Worm (Caenorhabditis elegans) whole organism, L3 larva: ENCODE data around the gene col-141.

Experiments
- ZK546.5 ChIP-seq: sonication (generic microtip); optimal IDR thresholded peaks from 2 replicates; lab custom pipeline; 2017; ENCODE audit warnings: missing biosample characterization, missing genetic modification characterization
- aly-2 ChIP-seq: fragments of 150-350 bp; optimal IDR thresholded peaks from 2 replicates; lab custom pipeline; 2014; ENCODE audit warnings: missing biosample characterization, missing genetic modification characterization
- ama-1 ChIP-seq: fragments of 150-350 bp; optimal IDR thresholded peaks from 2 replicates; lab custom pipeline; 2018
- ceh-16 ChIP-seq: sonication (generic microtip); optimal IDR thresholded peaks from 2 replicates; lab custom pipeline; 2017; ENCODE audit warnings: missing biosample characterization, missing genetic modification characterization
- ceh-28 ChIP-seq: fragments of 150-350 bp; optimal IDR thresholded peaks from 2 replicates; lab custom pipeline; 2014; ENCODE audit warnings: missing biosample characterization, missing genetic modification reagents, missing genetic modification characterization
- ceh-82 ChIP-seq: fragments of 150-350 bp; optimal IDR thresholded peaks from 2 replicates; lab custom pipeline; 2014; ENCODE audit warnings: missing biosample characterization, missing genetic modification characterization
- ceh-9 ChIP-seq: sonication (generic microtip); optimal IDR thresholded peaks from 2 replicates; lab custom pipeline; 2018; ENCODE audit warnings: missing biosample characterization, missing genetic modification characterization
- egl-27 ChIP-seq: sonication (generic microtip); optimal IDR thresholded peaks from 4 replicates; lab custom pipeline; 2017; ENCODE audit warnings: missing biosample characterization, missing genetic modification reagents, missing genetic modification characterization
- elt-1 ChIP-seq: fragments of 150-350 bp; optimal IDR thresholded peaks from 2 replicates; lab custom pipeline; 2014; ENCODE audit warnings: missing biosample characterization, missing genetic modification characterization
- elt-3 ChIP-seq, 3 experiments: fragments of 150-350 bp in 1 of 3; sonication (generic microtip) in 2 of 3; optimal IDR thresholded peaks; 2 replicates in 2 of 3; 4 replicates in 1 of 3; lab custom pipeline; 2014 to 2017; ENCODE audit warnings: missing biosample characterization in 3 of 3, missing genetic modification characterization in 3 of 3
- eor-1 ChIP-seq, 2 experiments: fragments of 150-350 bp; optimal IDR thresholded peaks; 2 replicates each; lab custom pipeline; 2014 to 2018; ENCODE audit warnings: missing biosample characterization in 2 of 2, missing genetic modification characterization in 2 of 2
- fkh-10 ChIP-seq: sonication (generic microtip); optimal IDR thresholded peaks from 2 replicates; lab custom pipeline; 2017; ENCODE audit warnings: missing biosample characterization, missing genetic modification reagents, missing genetic modification characterization
- fkh-2 ChIP-seq: fragments of 150-350 bp; optimal IDR thresholded peaks from 2 replicates; lab custom pipeline; 2014; ENCODE audit warnings: missing biosample characterization, missing genetic modification reagents, missing genetic modification characterization
- fos-1 ChIP-seq: fragments of 150-350 bp; optimal IDR thresholded peaks from 2 replicates; lab custom pipeline; 2014; ENCODE audit warnings: missing biosample characterization, missing genetic modification characterization
- hmg-11 ChIP-seq: sonication (generic microtip); optimal IDR thresholded peaks from 2 replicates; lab custom pipeline; 2016; ENCODE audit warnings: missing genetic modification characterization, missing compliant biosample characterization
- jun-1 ChIP-seq: fragments of 150-350 bp; optimal IDR thresholded peaks from 2 replicates; lab custom pipeline; 2014; ENCODE audit warnings: missing biosample characterization, missing genetic modification reagents, missing genetic modification characterization
- lsy-12 ChIP-seq: sonication (generic microtip); optimal IDR thresholded peaks from 2 replicates; lab custom pipeline; 2016; ENCODE audit warnings: mild to moderate bottlenecking, missing genetic modification characterization, missing compliant biosample characterization
- mdl-1 ChIP-seq: fragments of 150-350 bp; optimal IDR thresholded peaks from 2 replicates; lab custom pipeline; 2014; ENCODE audit warnings: missing biosample characterization, missing genetic modification characterization
- mml-1 ChIP-seq: fragments of 150-350 bp; sonication (generic microtip); optimal IDR thresholded peaks from 3 replicates; lab custom pipeline; 2014; ENCODE audit warnings: missing biosample characterization, missing genetic modification characterization
- nfya-1 ChIP-seq: sonication (generic microtip); optimal IDR thresholded peaks from 2 replicates; lab custom pipeline; 2017; ENCODE audit warnings: missing genetic modification characterization, mild to moderate bottlenecking, missing compliant biosample characterization, antibody characterized with exemption, moderate library complexity; ENCODE audit not compliant: insufficient read depth
- nhr-11 ChIP-seq: fragments of 150-350 bp; optimal IDR thresholded peaks from 2 replicates; lab custom pipeline; 2014; ENCODE audit warnings: missing biosample characterization, missing genetic modification characterization
- nhr-12 ChIP-seq: fragments of 150-350 bp; optimal IDR thresholded peaks from 2 replicates; lab custom pipeline; 2014; ENCODE audit warnings: missing biosample characterization, missing genetic modification characterization
- nhr-23 ChIP-seq: fragments of 150-350 bp; optimal IDR thresholded peaks from 2 replicates; lab custom pipeline; 2014; ENCODE audit warnings: missing biosample characterization, missing genetic modification reagents, missing genetic modification characterization
- nhr-237 ChIP-seq: fragments of 150-350 bp; optimal IDR thresholded peaks from 2 replicates; lab custom pipeline; 2014; ENCODE audit warnings: missing biosample characterization, missing genetic modification characterization
- nhr-25 ChIP-seq: sonication (generic microtip); optimal IDR thresholded peaks from 2 replicates; lab custom pipeline; 2017; ENCODE audit warnings: missing biosample characterization, missing genetic modification characterization
- nhr-28 ChIP-seq: fragments of 150-350 bp; optimal IDR thresholded peaks from 2 replicates; lab custom pipeline; 2014; ENCODE audit warnings: missing biosample characterization, missing genetic modification characterization
- nhr-67 ChIP-seq: fragments of 150-350 bp; optimal IDR thresholded peaks from 2 replicates; lab custom pipeline; 2014; ENCODE audit warnings: missing biosample characterization, missing genetic modification characterization
- nhr-76 ChIP-seq: fragments of 150-350 bp; sonication (generic microtip); optimal IDR thresholded peaks from 5 replicates; lab custom pipeline; 2014; ENCODE audit warnings: missing biosample characterization, missing genetic modification characterization
- nhr-77 ChIP-seq: fragments of 150-350 bp; optimal IDR thresholded peaks from 2 replicates; lab custom pipeline; 2014; ENCODE audit warnings: missing biosample characterization, missing genetic modification characterization
- pqm-1 ChIP-seq: fragments of 150-350 bp; optimal IDR thresholded peaks from 2 replicates; lab custom pipeline; 2017; ENCODE audit warnings: missing biosample characterization, missing genetic modification characterization, inconsistent platforms
- tbx-2 ChIP-seq: sonication (generic microtip); optimal IDR thresholded peaks from 2 replicates; lab custom pipeline; 2016; ENCODE audit warnings: mild to moderate bottlenecking, missing genetic modification characterization, missing compliant biosample characterization
- unc-39 ChIP-seq: sonication (generic microtip); optimal IDR thresholded peaks from 4 replicates; lab custom pipeline; 2017; ENCODE audit warnings: missing biosample characterization, missing genetic modification characterization
- unc-62 ChIP-seq: fragments of 150-350 bp; sonication (generic microtip); optimal IDR thresholded peaks from 4 replicates; lab custom pipeline; 2014; ENCODE audit warnings: missing biosample characterization, missing genetic modification reagents, missing genetic modification characterization
- ztf-4 ChIP-seq: fragments of 150-350 bp; optimal IDR thresholded peaks from 2 replicates; lab custom pipeline; 2014; ENCODE audit warnings: missing biosample characterization, missing genetic modification characterization

Gene col-141

ce11 chrV:6813862-6814261, 15.6 kb upstream of the col-141 start:
- no peak for TF ChIP-seq fkh-10 (GFP tag; lab: Kevin White, UChicago)
- TF ChIP-seq fkh-2 = no peak
- TF ChIP-seq hmg-11 (tag; lab: Kevin White, UChicago) = no peak
- no peak for TF ChIP-seq elt-3 (tag; optimal IDR thresholded peaks at IDR 0.05; lab: Kevin White, UChicago)
- no peak for TF ChIP-seq ceh-16 (tag; lab: Kevin White, UChicago)
- TF ChIP-seq tbx-2 (tag; lab: Kevin White, UChicago) = no peak
- TF ChIP-seq ceh-9 (tag; lab: Kevin White, UChicago) = no peak
- TF ChIP-seq mdl-1 (tag; lab: Kevin White, UChicago) = no peak
- TF ChIP-seq jun-1 (tag; lab: Kevin White, UChicago) = no peak
- TF ChIP-seq nhr-28 (tag; lab: Kevin White, UChicago) = no peak
- TF ChIP-seq nhr-12 (tag; lab: Kevin White, UChicago) = no peak
- no peak for TF ChIP-seq ceh-82
- no peak for TF ChIP-seq ztf-4 (tag; lab: Kevin White, UChicago)
- no peak for TF ChIP-seq lsy-12 (tag; lab: Kevin White, UChicago)
- no peak for TF ChIP-seq nhr-237 (tag; lab: Kevin White, UChicago)
- TF ChIP-seq pqm-1 (tag; lab: Kevin White, UChicago) = no peak
- TF ChIP-seq nfya-1 (tag; lab: Kevin White, UChicago) = no peak
- no peak for TF ChIP-seq nhr-76 (tag; lab: Kevin White, UChicago)
- no peak for TF ChIP-seq fos-1
- TF ChIP-seq, all 47 proteins: peak for 0

ce11 chrV:6817184-6817583, 12.3 kb upstream of the col-141 start, which contains the start of gene dmsr-14:
Gene dmsr-14 (minus strand): TSS chrV:6817284.
- TF ChIP-seq egl-27 (tag; lab: Kevin White, UChicago) = no peak
- no peak for TF ChIP-seq fos-1
- TF ChIP-seq ZK546.5 (tag; lab: Kevin White, UChicago) = no peak
- TF ChIP-seq fkh-10 (GFP tag; lab: Kevin White, UChicago) = no peak
- no peak for TF ChIP-seq nhr-25 (tag; lab: Kevin White, UChicago)
- TF ChIP-seq aly-2 (tag; lab: Kevin White, UChicago) = no peak
- TF ChIP-seq fkh-2 = no peak
- TF ChIP-seq, all 47 proteins: peak for 0

- no peak for TF ChIP-seq lsy-12 (tag; lab: Kevin White, UChicago)
- no peak for TF ChIP-seq nhr-76 (tag; lab: Kevin White, UChicago)
- no peak for TF ChIP-seq unc-62
- no peak for TF ChIP-seq elt-1 (tag; lab: Kevin White, UChicago)
- TF ChIP-seq nfya-1 (tag; lab: Kevin White, UChicago) = no peak
- no peak for TF ChIP-seq ceh-16 (tag; lab: Kevin White, UChicago)
- no peak for TF ChIP-seq nhr-77 (tag; lab: Kevin White, UChicago)
- TF ChIP-seq ZK546.5 (tag; lab: Kevin White, UChicago) = no peak
- no peak for TF ChIP-seq nhr-11 (tag; lab: Kevin White, UChicago)
- TF ChIP-seq nhr-23 (tag; lab: Kevin White, UChicago) = no peak
- TF ChIP-seq unc-39 (tag; lab: Kevin White, UChicago) = no peak
- no peak for TF ChIP-seq ztf-4 (tag; lab: Kevin White, UChicago)
These were observed 9.7 kb upstream of the col-141 start, which contains the start of gene dmsr-13 for ce11 chrV:6819812-6820211. Gene dmsr-13 (minus strand): TSS chrV:6819912.

ce11 chrV:6821509-6821908, 8.0 kb upstream of the col-141 start, which contains the start of gene T15B7.8:
Gene T15B7.8 (plus strand): TSS chrV:6821809.
- TF ChIP-seq ceh-28 (tag; lab: Kevin White, UChicago) (no peak), ztf-4 (tag; lab: Kevin White, UChicago) (no peak), nhr-12 (tag; lab: Kevin White, UChicago) (no peak), ZK546.5 (tag; lab: Kevin White, UChicago) (no peak), nhr-76 (tag; lab: Kevin White, UChicago) (no peak), eor-1 (tag; optimal IDR thresholded peaks at IDR 0.05; lab: Kevin White, UChicago) (no peak), nhr-11 (tag; lab: Kevin White, UChicago) (no peak), fos-1 (no peak), mdl-1 (tag; lab: Kevin White, UChicago) (no peak), ama-1 (no peak), elt-1 (tag; lab: Kevin White, UChicago) (no peak), elt-3 (tag; optimal IDR thresholded peaks at IDR 0.05; lab: Kevin White, UChicago) (no peak), ceh-9 (tag; lab: Kevin White, UChicago) (no peak), ceh-82 (no peak), unc-62 (no peak), nhr-67 (tag; lab: Kevin White, UChicago) (no peak), nhr-23 (tag; lab: Kevin White, UChicago) (no peak), ceh-16 (tag; lab: Kevin White, UChicago) (no peak), mml-1 (tag; lab: Kevin White, UChicago) (no peak)
